Worm (Caenorhabditis elegans) whole organism, L2 larva: ENCODE measurements around the gene ptp-5.2.
A peak's percentile ranks its signal among the peaks of the same experiment; 100 is the strongest.

Source experiments
- C34F6.9 ChIP-seq: fragments of 150-350 bp; optimal IDR thresholded peaks from 2 replicates; lab custom pipeline; 2014; ENCODE audit warnings: missing biosample characterization, missing genetic modification characterization
- F13H6.1 ChIP-seq: sonication (generic microtip); optimal IDR thresholded peaks from 2 replicates; lab custom pipeline; 2016; ENCODE audit warnings: missing genetic modification characterization, missing compliant biosample characterization
- R02D3.7 ChIP-seq: fragments of 150-350 bp; optimal IDR thresholded peaks from 2 replicates; lab custom pipeline; 2014; ENCODE audit warnings: missing biosample characterization, missing genetic modification characterization
- Y55F3AM.14 ChIP-seq: fragments of 200-800 bp; sonication (Bioruptor generic); optimal IDR thresholded peaks from 2 replicates; lab custom pipeline; 2018; ENCODE audit warnings: mild to moderate bottlenecking, missing genetic modification characterization, missing compliant biosample characterization
- ZK546.5 ChIP-seq: sonication (generic microtip); optimal IDR thresholded peaks from 2 replicates; lab custom pipeline; 2017; ENCODE audit warnings: missing biosample characterization, missing genetic modification characterization
- alr-1 ChIP-seq: fragments of 150-350 bp; optimal IDR thresholded peaks from 2 replicates; lab custom pipeline; 2014; ENCODE audit warnings: missing biosample characterization, missing genetic modification characterization
- ama-1 ChIP-seq: fragments of 150-350 bp; optimal IDR thresholded peaks from 2 replicates; lab custom pipeline; 2018; ENCODE audit warnings: inconsistent platforms
- blmp-1 ChIP-seq: sonication (generic microtip); optimal IDR thresholded peaks from 2 replicates; lab custom pipeline; 2017; ENCODE audit warnings: missing genetic modification characterization, mild to moderate bottlenecking, missing compliant biosample characterization, antibody characterized with exemption, moderate library complexity; ENCODE audit not compliant: insufficient read depth
- ceh-16 ChIP-seq: fragments of 150-350 bp; optimal IDR thresholded peaks from 2 replicates; lab custom pipeline; 2014; ENCODE audit warnings: missing biosample characterization, missing genetic modification characterization
- ceh-82 ChIP-seq: fragments of 150-350 bp; optimal IDR thresholded peaks from 2 replicates; lab custom pipeline; 2014; ENCODE audit warnings: missing biosample characterization, missing genetic modification characterization
- crh-2 ChIP-seq: sonication (generic microtip); optimal IDR thresholded peaks from 2 replicates; lab custom pipeline; 2017; ENCODE audit warnings: missing biosample characterization, missing genetic modification characterization
- egl-27 ChIP-seq: sonication (generic microtip); optimal IDR thresholded peaks from 3 replicates; lab custom pipeline; 2017; ENCODE audit warnings: missing biosample characterization, missing genetic modification reagents, missing genetic modification characterization
- elt-3 ChIP-seq: sonication (generic microtip); optimal IDR thresholded peaks from 2 replicates; lab custom pipeline; 2017; ENCODE audit warnings: missing biosample characterization, missing genetic modification characterization
- fos-1 ChIP-seq: fragments of 150-350 bp; optimal IDR thresholded peaks from 2 replicates; lab custom pipeline; 2014; ENCODE audit warnings: missing biosample characterization, missing genetic modification characterization
- gmeb-1 ChIP-seq: fragments of 150-350 bp; optimal IDR thresholded peaks from 2 replicates; lab custom pipeline; 2014; ENCODE audit warnings: missing biosample characterization, missing genetic modification characterization
- lin-11 ChIP-seq: fragments of 150-350 bp; sonication (generic microtip); optimal IDR thresholded peaks from 2 replicates; lab custom pipeline; 2014; ENCODE audit warnings: missing biosample characterization, missing genetic modification characterization, inconsistent platforms, mixed read lengths
- lin-13 ChIP-seq: fragments of 150-350 bp; optimal IDR thresholded peaks from 2 replicates; lab custom pipeline; 2014; ENCODE audit warnings: missing biosample characterization, missing genetic modification reagents, missing genetic modification characterization
- lin-39 ChIP-seq: fragments of 150-350 bp; optimal IDR thresholded peaks from 2 replicates; lab custom pipeline; 2014; ENCODE audit warnings: missing biosample characterization, missing genetic modification reagents, missing genetic modification characterization
- lsy-2 ChIP-seq, 2 experiments: fragments of 150-350 bp in 1 of 2; sonication (generic microtip) in 1 of 2; optimal IDR thresholded peaks; 2 replicates each; lab custom pipeline; 2014 to 2017; ENCODE audit warnings: missing biosample characterization in 2 of 2, missing genetic modification characterization in 2 of 2
- mab-5 ChIP-seq: fragments of 150-350 bp; optimal IDR thresholded peaks from 2 replicates; lab custom pipeline; 2014; ENCODE audit warnings: missing biosample characterization, missing genetic modification characterization
- mbf-1 ChIP-seq: sonication (generic microtip); optimal IDR thresholded peaks from 2 replicates; lab custom pipeline; 2017; ENCODE audit warnings: missing biosample characterization, missing genetic modification characterization
- mdl-1 ChIP-seq, 2 experiments: fragments of 150-350 bp in 1 of 2; sonication (generic microtip) in 1 of 2; optimal IDR thresholded peaks; 2 replicates each; lab custom pipeline; 2017; ENCODE audit warnings: missing biosample characterization in 2 of 2, missing genetic modification characterization in 2 of 2
- nhr-10 ChIP-seq: sonication (generic microtip); optimal IDR thresholded peaks from 2 replicates; lab custom pipeline; 2017; ENCODE audit warnings: missing biosample characterization, missing genetic modification characterization
- nhr-11 ChIP-seq: fragments of 150-350 bp; optimal IDR thresholded peaks from 2 replicates; lab custom pipeline; 2014; ENCODE audit warnings: missing biosample characterization, missing genetic modification characterization
- nhr-12 ChIP-seq: fragments of 150-350 bp; optimal IDR thresholded peaks from 2 replicates; lab custom pipeline; 2014; ENCODE audit warnings: missing biosample characterization, missing genetic modification characterization
- nhr-129 ChIP-seq: fragments of 150-350 bp; optimal IDR thresholded peaks from 2 replicates; lab custom pipeline; 2014; ENCODE audit warnings: missing biosample characterization, missing genetic modification characterization
- nhr-23 ChIP-seq: fragments of 150-350 bp; optimal IDR thresholded peaks from 2 replicates; lab custom pipeline; 2014; ENCODE audit warnings: missing biosample characterization, missing genetic modification reagents, missing genetic modification characterization
- nhr-237 ChIP-seq: fragments of 150-350 bp; optimal IDR thresholded peaks from 2 replicates; lab custom pipeline; 2014; ENCODE audit warnings: missing biosample characterization, missing genetic modification characterization
- nhr-25 ChIP-seq: fragments of 150-350 bp; sonication (generic microtip); optimal IDR thresholded peaks from 3 replicates; lab custom pipeline; 2014; ENCODE audit warnings: missing biosample characterization, missing genetic modification characterization
- nhr-6 ChIP-seq: fragments of 150-350 bp; optimal IDR thresholded peaks from 2 replicates; lab custom pipeline; 2014; ENCODE audit warnings: missing biosample characterization, missing genetic modification characterization
- nhr-77 ChIP-seq: fragments of 150-350 bp; optimal IDR thresholded peaks from 2 replicates; lab custom pipeline; 2014; ENCODE audit warnings: missing biosample characterization, missing genetic modification characterization
- peb-1 ChIP-seq: fragments of 150-350 bp; optimal IDR thresholded peaks from 2 replicates; lab custom pipeline; 2014; ENCODE audit warnings: missing biosample characterization, missing genetic modification characterization
- sem-4 ChIP-seq: fragments of 150-350 bp; optimal IDR thresholded peaks from 2 replicates; lab custom pipeline; 2014; ENCODE audit warnings: missing biosample characterization, missing genetic modification reagents, missing genetic modification characterization
- skn-1 ChIP-seq: sonication (generic microtip); optimal IDR thresholded peaks from 2 replicates; lab custom pipeline; 2017; ENCODE audit warnings: missing biosample characterization, missing genetic modification characterization
- sma-3 ChIP-seq: sonication (generic microtip); optimal IDR thresholded peaks from 2 replicates; lab custom pipeline; 2016; ENCODE audit warnings: missing genetic modification reagents, missing genetic modification characterization, missing compliant biosample characterization
- snpc-4 ChIP-seq: fragments of 150-350 bp; optimal IDR thresholded peaks from 2 replicates; lab custom pipeline; 2014; ENCODE audit warnings: missing biosample characterization, missing genetic modification characterization
- unc-55 ChIP-seq: fragments of 150-350 bp; sonication (generic microtip); optimal IDR thresholded peaks from 3 replicates; lab custom pipeline; 2014; ENCODE audit warnings: missing biosample characterization, missing genetic modification reagents, missing genetic modification characterization
- unc-62 ChIP-seq: fragments of 150-350 bp; optimal IDR thresholded peaks from 2 replicates; lab custom pipeline; 2014; ENCODE audit warnings: missing biosample characterization, missing genetic modification reagents, missing genetic modification characterization
- zag-1 ChIP-seq: fragments of 150-350 bp; optimal IDR thresholded peaks from 2 replicates; lab custom pipeline; 2014; ENCODE audit warnings: missing biosample characterization, missing genetic modification characterization
- ztf-1 ChIP-seq: fragments of 200-800 bp; sonication (Bioruptor generic); conservative IDR thresholded peaks from 2 replicates; pipeline ENCODE4 v1.3.6; 2022; ENCODE audit warnings: missing genetic modification characterization, missing compliant biosample characterization
- ztf-11 ChIP-seq: sonication (generic microtip); optimal IDR thresholded peaks from 2 replicates; lab custom pipeline; 2017; ENCODE audit warnings: missing biosample characterization, missing genetic modification characterization
- ztf-4 ChIP-seq: fragments of 150-350 bp; optimal IDR thresholded peaks from 2 replicates; lab custom pipeline; 2014; ENCODE audit warnings: missing biosample characterization, missing genetic modification characterization

ptp-5.2 gene

DNA sequence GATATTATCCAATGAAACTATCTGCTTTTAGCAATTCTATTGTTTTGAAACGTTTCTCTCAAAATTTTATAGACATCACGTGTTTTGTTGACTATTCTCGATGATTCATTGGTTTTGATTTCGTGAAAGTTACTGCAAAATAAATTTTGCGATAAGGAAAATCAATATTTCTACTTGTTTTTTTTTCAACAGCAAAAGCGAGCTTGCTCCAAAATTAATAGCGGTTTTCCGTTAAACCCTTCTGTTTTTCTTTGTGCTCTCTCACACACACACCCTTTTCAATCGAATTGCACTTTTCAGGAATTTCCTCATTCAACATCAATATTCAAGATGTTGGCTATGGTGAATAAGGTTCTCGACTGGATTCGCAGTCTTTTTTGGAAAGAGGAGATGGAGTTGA is 37.1 kb upstream of the ptp-5.2 start, which contains the start of gene arl-8:
arl-8 (plus strand) TSS at position 301 of the 400 bp plus-strand sequence.
- TF ChIP-seq ama-1 (peak; percentile 17), gmeb-1 (tag; lab: Kevin White, UChicago) (no peak)

DNA sequence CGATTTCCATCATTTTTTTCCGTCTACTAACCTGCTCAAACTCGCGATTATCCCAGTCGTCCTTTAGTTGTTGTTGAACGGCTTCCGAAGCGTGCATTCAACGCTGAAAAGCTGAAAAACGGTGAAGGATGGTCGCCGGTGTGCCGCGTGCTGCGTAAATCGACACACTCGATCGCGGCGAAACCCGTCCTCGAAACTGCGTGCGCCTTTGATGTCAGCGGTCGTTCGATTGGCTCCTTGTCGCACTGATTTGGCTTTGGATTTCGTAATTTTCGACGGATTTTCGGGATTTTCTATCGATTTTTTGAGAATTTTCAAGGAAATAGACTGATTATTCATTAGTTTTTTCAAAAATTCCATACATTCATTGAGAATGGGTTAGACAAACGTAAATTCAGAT is 36.6 kb upstream of the ptp-5.2 start, which contains the start of the genes Y57G11C.1147 and nuo-3:
Y57G11C.1147 (minus strand) TSS at position 161 of the 400 bp plus-strand sequence.
nuo-3 (minus strand) TSS at position 191 of the 400 bp plus-strand sequence.
- TF ChIP-seq lin-13 (GFP tag; lab: Kevin White, UChicago) (no peak), unc-55 (GFP tag; lab: Kevin White, UChicago) (peak; percentile 55), nhr-129 (tag; lab: Kevin White, UChicago) (peak; percentile 22), C34F6.9 (tag; lab: Kevin White, UChicago) (peak; percentile 22), blmp-1 (no peak), lin-11 (peak; percentile 3), nhr-23 (no peak), R02D3.7 (tag; lab: Kevin White, UChicago) (peak; percentile 10), zag-1 (tag; lab: Kevin White, UChicago) (no peak), elt-3 (no peak), crh-2 (tag; lab: Kevin White, UChicago) (no peak), mab-5 (tag; lab: Kevin White, UChicago) (no peak), ama-1 (no peak), lin-39 (tag; lab: Kevin White, UChicago) (no peak), mdl-1 (tag; optimal IDR thresholded peaks at IDR 0.05; lab: Kevin White, UChicago) (no peak), sem-4 (tag; lab: Kevin White, UChicago) (no peak)

DNA sequence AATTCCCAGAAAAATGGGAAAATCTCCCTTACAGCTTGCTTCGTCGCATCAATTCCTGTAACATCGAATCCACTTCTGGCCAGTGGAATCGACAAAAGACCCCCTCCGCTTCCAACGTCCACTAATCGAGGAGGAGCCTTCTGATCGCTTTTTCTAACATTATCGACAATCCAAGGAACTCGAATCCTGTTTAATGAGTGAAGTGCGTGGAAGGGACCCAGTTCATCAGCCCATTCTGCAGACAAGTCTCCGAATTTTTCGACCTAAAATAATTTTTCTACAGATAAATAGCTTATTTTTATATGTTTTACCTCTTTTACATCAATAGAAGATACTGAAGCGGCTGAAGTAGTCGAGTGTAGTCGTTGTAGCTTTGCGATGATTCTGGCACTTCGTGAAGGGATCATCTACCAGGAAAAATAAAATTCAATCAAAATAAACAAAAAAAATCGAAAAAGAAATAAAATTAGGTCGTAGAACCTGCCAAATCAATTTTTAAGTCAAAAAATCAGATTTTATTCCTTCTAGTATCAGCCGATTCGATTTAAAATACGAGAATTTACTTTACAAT is 35.3 kb upstream of the ptp-5.2 start, which contains the start of gene coq-3:
coq-3 (minus strand) TSS at position 407 of the 571 bp plus-strand sequence.
- TF ChIP-seq zag-1 (tag; lab: Kevin White, UChicago) (no peak), ztf-4 (tag; lab: Kevin White, UChicago) (no peak), lin-13 (GFP tag; lab: Kevin White, UChicago) (no peak), crh-2 (tag; lab: Kevin White, UChicago) (no peak), F13H6.1 (tag; lab: Kevin White, UChicago) (no peak), elt-3 (no peak), nhr-10 (tag; lab: Kevin White, UChicago) (no peak), sem-4 (tag; lab: Kevin White, UChicago) (no peak), nhr-6 (no peak), unc-62 (GFP tag; lab: Kevin White, UChicago) (no peak), nhr-237 (tag; lab: Kevin White, UChicago) (no peak)

DNA sequence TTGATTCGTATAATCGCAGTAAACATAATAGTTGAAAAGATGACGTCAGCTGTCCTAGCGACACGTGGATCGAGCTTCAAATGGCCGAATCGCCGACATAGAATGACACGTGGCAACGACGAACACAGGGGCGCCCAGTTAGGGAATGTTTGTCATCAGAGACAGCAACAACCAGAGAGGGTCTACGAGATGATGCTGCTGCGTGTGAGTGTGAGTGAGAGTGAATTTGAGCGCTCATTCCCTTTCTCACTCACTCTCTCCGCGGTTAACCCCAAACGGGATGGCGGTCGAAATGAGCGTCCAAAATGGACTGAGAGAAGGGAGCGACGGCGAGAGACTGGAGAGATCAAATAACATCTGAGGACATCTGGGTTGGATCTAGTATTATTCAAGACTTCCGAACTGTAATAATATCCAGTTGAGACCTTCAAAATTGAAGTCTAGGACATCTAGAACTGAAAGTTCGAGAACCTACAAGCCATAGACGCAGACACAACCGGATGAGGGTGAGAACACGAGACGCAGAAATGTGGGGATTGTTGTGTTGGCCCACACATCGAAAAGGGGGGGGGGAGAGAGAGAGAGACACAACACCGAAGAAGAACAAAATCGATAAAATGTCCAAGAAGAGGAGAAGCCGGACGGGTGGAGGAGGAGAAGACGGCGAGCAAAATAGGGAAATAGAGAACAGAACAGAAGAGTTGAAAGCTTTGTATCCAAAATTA is 33.3 kb upstream of the ptp-5.2 start:
- TF ChIP-seq skn-1 (tag; lab: Kevin White, UChicago), result no peak
- TF ChIP-seq nhr-10 (tag; lab: Kevin White, UChicago), result no peak
- peak; percentile 50 for TF ChIP-seq fos-1 (tag; lab: Kevin White, UChicago)
- no peak for TF ChIP-seq ama-1
- TF ChIP-seq unc-55 (GFP tag; lab: Kevin White, UChicago), result peak; percentile 68
- TF ChIP-seq nhr-6, result no peak
- no peak for TF ChIP-seq elt-3
- peak; percentile 71 for TF ChIP-seq C34F6.9 (tag; lab: Kevin White, UChicago)
- peak; percentile 89 for TF ChIP-seq nhr-129 (tag; lab: Kevin White, UChicago)
- TF ChIP-seq lin-13 (GFP tag; lab: Kevin White, UChicago), result peak; percentile 71
- TF ChIP-seq ceh-82 (tag; lab: Kevin White, UChicago), result no peak
- no peak for TF ChIP-seq lin-11
- peak; percentile 96 for TF ChIP-seq blmp-1
- TF ChIP-seq ztf-1 (GFP tag; lab: Robert Waterston, UW), result no peak
- TF ChIP-seq mab-5 (tag; lab: Kevin White, UChicago), result no peak
- no peak for TF ChIP-seq ztf-11
- TF ChIP-seq ztf-4 (tag; lab: Kevin White, UChicago), result peak; percentile 46
- no peak for TF ChIP-seq nhr-77 (tag; lab: Kevin White, UChicago)
- peak; percentile 30 for TF ChIP-seq sma-3 (GFP tag; lab: Kevin White, UChicago)
- TF ChIP-seq nhr-237 (tag; lab: Kevin White, UChicago), result no peak
- peak; percentile 4 to 47 for TF ChIP-seq lsy-2 (tag; optimal IDR thresholded peaks at IDR 0.05; lab: Kevin White, UChicago)
- peak; percentile 16 to 22 for TF ChIP-seq mdl-1 (tag; optimal IDR thresholded peaks at IDR 0.05; lab: Kevin White, UChicago)
- no peak for TF ChIP-seq zag-1 (tag; lab: Kevin White, UChicago)
- TF ChIP-seq peb-1 (tag; lab: Kevin White, UChicago), result no peak
- TF ChIP-seq ZK546.5 (tag; lab: Kevin White, UChicago), result no peak
- TF ChIP-seq Y55F3AM.14 (GFP tag; lab: Kevin White, UChicago), result no peak
- TF ChIP-seq egl-27, result no peak
- TF ChIP-seq alr-1 (tag; lab: Kevin White, UChicago), result no peak
- TF ChIP-seq snpc-4 (tag; lab: Kevin White, UChicago), result peak; percentile 53
- peak; percentile 38 for TF ChIP-seq sem-4 (tag; lab: Kevin White, UChicago)
- no peak for TF ChIP-seq gmeb-1 (tag; lab: Kevin White, UChicago)
- peak; percentile 54 for TF ChIP-seq ceh-16 (tag; lab: Kevin White, UChicago)
- TF ChIP-seq mbf-1 (tag; lab: Kevin White, UChicago), result no peak
- TF ChIP-seq nhr-11 (tag; lab: Kevin White, UChicago), result no peak
- TF ChIP-seq unc-62 (GFP tag; lab: Kevin White, UChicago), result no peak
- peak; percentile 65 for TF ChIP-seq nhr-25 (tag; lab: Kevin White, UChicago)
- TF ChIP-seq nhr-12, result no peak
- peak; percentile 97 for TF ChIP-seq crh-2 (tag; lab: Kevin White, UChicago)
